Worm (Caenorhabditis elegans): Measurements from ENCODE around the gene tnt-4.

DNA sequence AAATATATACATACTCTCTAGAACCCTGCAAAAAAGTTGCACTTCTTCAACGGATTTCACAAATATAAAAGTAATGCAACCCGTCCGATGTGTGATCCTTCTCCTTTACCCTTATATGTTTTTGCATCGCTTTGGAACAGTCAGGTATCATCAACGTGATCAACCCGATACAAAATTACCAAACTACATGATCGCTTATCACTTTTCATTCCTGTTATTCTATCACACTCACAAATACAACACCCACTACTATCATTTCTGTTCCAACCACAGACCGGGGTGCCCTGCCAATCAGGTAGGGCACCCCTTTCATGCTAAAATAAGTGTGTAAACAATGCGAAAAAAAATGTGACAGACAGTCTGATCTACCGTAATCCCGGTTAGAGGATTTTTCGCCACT is 25.8 kb downstream of the tnt-4 start:
- TF ChIP-seq tbx-2 (tag; optimal IDR thresholded peaks at IDR 0.05) (no peak), nhr-237 (tag; optimal IDR thresholded peaks at IDR 0.05) (no peak), elt-1 (tag; optimal IDR thresholded peaks at IDR 0.05) (no peak), nhr-12 (tag; optimal IDR thresholded peaks at IDR 0.05) (no peak), lin-15B (tag; optimal IDR thresholded peaks at IDR 0.05) (no peak), nhr-11 (tag; optimal IDR thresholded peaks at IDR 0.05) (no peak), skn-1 (tag; optimal IDR thresholded peaks at IDR 0.05) (no peak), pha-4 (tag; optimal IDR thresholded peaks at IDR 0.05) (no peak), ama-1 (optimal IDR thresholded peaks at IDR 0.05) (no peak), unc-39 (tag; optimal IDR thresholded peaks at IDR 0.05) (no peak)

Data from whole organism, L3 larva.